Fruit fly (Drosophila melanogaster) whole organism, adult: ENCODE data around the gene CG7924.

Source experiments
- CG14711 ChIP-seq: fragments of 200-800 bp; sonication (Bioruptor generic); optimal IDR thresholded peaks from 2 replicates; lab custom pipeline; 2018; ENCODE audit warnings: missing biosample characterization, mild to moderate bottlenecking, missing genetic modification characterization, moderate library complexity
- CG33017 ChIP-seq: fragments of 200-800 bp; sonication (Bioruptor generic); optimal IDR thresholded peaks from 2 replicates; lab custom pipeline; 2018; ENCODE audit warnings: missing biosample characterization, mild to moderate bottlenecking, missing genetic modification characterization, moderate library complexity
- CG5204 ChIP-seq: fragments of 200-800 bp; sonication (Bioruptor generic); optimal IDR thresholded peaks from 2 replicates; lab custom pipeline; 2016; ENCODE audit warnings: missing biosample characterization, missing genetic modification characterization
- CG7045 ChIP-seq: fragments of 200-800 bp; sonication (Bioruptor generic); optimal IDR thresholded peaks from 2 replicates; lab custom pipeline; 2017; ENCODE audit warnings: missing biosample characterization, mild to moderate bottlenecking, missing genetic modification characterization
- Clk ChIP-seq: fragments of 200-800 bp; sonication (Bioruptor generic); optimal IDR thresholded peaks from 2 replicates; lab custom pipeline; 2017; ENCODE audit warnings: missing biosample characterization, missing genetic modification characterization
- Mnt ChIP-seq: fragments of 200-800 bp; sonication (Bioruptor generic); optimal IDR thresholded peaks from 2 replicates; lab custom pipeline; 2016; ENCODE audit warnings: missing biosample characterization, mild to moderate bottlenecking, missing genetic modification characterization
- bab1 ChIP-seq: fragments of 200-800 bp; sonication (Bioruptor generic); optimal IDR thresholded peaks from 3 replicates; lab custom pipeline; 2019; ENCODE audit warnings: missing biosample characterization, mild to moderate bottlenecking, missing genetic modification characterization, moderate library complexity
- kay ChIP-seq: fragments of 200-800 bp; sonication (Bioruptor generic); peaks from one replicate; lab custom pipeline; 2016; ENCODE audit warnings: missing biosample characterization, missing genetic modification characterization, borderline replicate concordance
- ovo ChIP-seq: fragments of 200-800 bp; sonication (Bioruptor generic); optimal IDR thresholded peaks from 2 replicates; lab custom pipeline; 2016; ENCODE audit warnings: missing biosample characterization, missing genetic modification characterization
- pad ChIP-seq: fragments of 200-800 bp; sonication (Bioruptor generic); optimal IDR thresholded peaks from 3 replicates; lab custom pipeline; 2017; ENCODE audit warnings: missing biosample characterization, missing genetic modification characterization, mild to moderate bottlenecking, moderate library complexity, missing genetic modification reagents
- tj ChIP-seq: fragments of 200-800 bp; sonication (Bioruptor generic); optimal IDR thresholded peaks from 3 replicates; lab custom pipeline; 2017; ENCODE audit warnings: missing biosample characterization, mild to moderate bottlenecking, missing genetic modification characterization, moderate library complexity

DNA sequence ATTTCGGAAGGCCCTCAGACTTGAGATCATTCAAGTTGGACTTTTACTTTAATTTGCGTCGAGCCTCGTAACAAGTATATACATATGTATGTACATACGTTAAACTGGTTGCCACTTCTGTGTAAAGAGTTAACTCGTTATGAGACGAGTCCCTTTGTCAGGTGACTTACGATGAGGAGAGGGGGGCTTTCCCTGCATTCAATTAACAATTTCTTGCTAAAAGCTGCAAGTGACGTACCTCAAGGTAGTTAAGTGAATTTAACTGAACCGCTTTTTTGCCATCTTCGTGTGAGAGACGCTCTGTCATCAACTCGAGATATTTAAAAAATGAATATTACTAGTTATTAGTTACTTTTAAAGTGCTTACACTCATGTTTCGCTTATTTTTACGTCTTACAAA lies 24.3 kb upstream of the CG7924 start:
- TF ChIP-seq Mnt (GFP tag; lab: Kevin White, UChicago) (no peak), CG7045 (GFP tag; lab: Kevin White, UChicago) (no peak), CG33017 (tag; lab: Kevin White, UChicago) (no peak), CG14711 (no peak), ovo (GFP tag; lab: Kevin White, UChicago) (no peak), pad (GFP tag; lab: Kevin White, UChicago) (no peak), CG5204 (no peak), kay (GFP tag; lab: Kevin White, UChicago) (no peak), tj (no peak), bab1 (GFP tag; lab: Kevin White, UChicago) (no peak), Clk (GFP tag; lab: Kevin White, UChicago) (no peak)
